Fruit fly (Drosophila melanogaster): Measurements from ENCODE around the gene CG32572.

The CG32572 gene

dm6 chrX:16691440-16691839 lies 29.5 kb upstream of the CG32572 start (continued):
- TF ChIP-seq Eip74EF (GFP tag; optimal IDR thresholded peaks at IDR 0.05), result peak in 1 of 2 experiments; percentile 84
- no peak for TF ChIP-seq Dfd (GFP tag; optimal IDR thresholded peaks at IDR 0.05)
- TF ChIP-seq CG15696 (tag; optimal IDR thresholded peaks at IDR 0.05), result peak; percentile 50
- TF ChIP-seq CG17912 (GFP tag; optimal IDR thresholded peaks at IDR 0.05), result no peak
- peak; percentile 84 for TF ChIP-seq gcm (GFP tag; optimal IDR thresholded peaks at IDR 0.05)
- peak; percentile 86 for TF ChIP-seq CoRest (tag; optimal IDR thresholded peaks at IDR 0.05)
- TF ChIP-seq CG5953 (GFP tag; IDR thresholded peaks at IDR 0.05), result peak; percentile 82
- TF ChIP-seq tll (GFP tag; optimal IDR thresholded peaks at IDR 0.05), result no peak
- peak; percentile 87 for TF ChIP-seq CG12391 (tag; optimal IDR thresholded peaks at IDR 0.05)
- TF ChIP-seq NC2β (GFP tag; optimal IDR thresholded peaks at IDR 0.05), result peak; percentile 85
- peak in 1 of 2 experiments; percentile 93 for TF ChIP-seq eve (GFP tag; optimal IDR thresholded peaks at IDR 0.05)
- peak; percentile 78 for TF ChIP-seq CG10267 (tag; optimal IDR thresholded peaks at IDR 0.05)
- TF ChIP-seq ac (GFP tag; optimal IDR thresholded peaks at IDR 0.05), result peak; percentile 38
- TF ChIP-seq CG31388 (GFP tag; optimal IDR thresholded peaks at IDR 0.05), result peak; percentile 63
- TF ChIP-seq Drgx (GFP tag; IDR thresholded peaks at IDR 0.05), result peak; percentile 90
- TF ChIP-seq sd (tag; optimal IDR thresholded peaks at IDR 0.05), result peak; percentile 69
- TF ChIP-seq ttk (GFP tag; IDR thresholded peaks at IDR 0.05), result peak; percentile 90
- TF ChIP-seq CG8765 (GFP tag; IDR thresholded peaks at IDR 0.05), result peak; percentile 54; the same call in 1 of the 2 replicates
- peak; percentile 87 for TF ChIP-seq CG4820 (GFP tag; optimal IDR thresholded peaks at IDR 0.05)
- TF ChIP-seq CG12071 (GFP tag; optimal IDR thresholded peaks at IDR 0.05), result peak; percentile 88
- TF ChIP-seq sqz (GFP tag; optimal IDR thresholded peaks at IDR 0.05), result peak; percentile 56
- TF ChIP-seq CG4360 (GFP tag; IDR thresholded peaks at IDR 0.05), result peak; percentile 68
- peak; percentile 87 for TF ChIP-seq otp (GFP tag; IDR thresholded peaks at IDR 0.05)
- TF ChIP-seq pita (GFP tag; optimal IDR thresholded peaks at IDR 0.05), result no peak
- TF ChIP-seq dan (GFP tag; IDR thresholded peaks at IDR 0.05), result peak; percentile 43; the same call in 1 of the 2 replicates
- peak; percentile 83 for TF ChIP-seq CG30403 (GFP tag; optimal IDR thresholded peaks at IDR 0.05)
- peak; percentile 90 for TF ChIP-seq CG8388 (GFP tag; optimal IDR thresholded peaks at IDR 0.05)
- TF ChIP-seq CG13287 (GFP tag; IDR thresholded peaks at IDR 0.05; ENCODE audit: partially characterized antibody), result no peak
- peak; percentile 73 for TF ChIP-seq maf-S (GFP tag; optimal IDR thresholded peaks at IDR 0.05)
- TF ChIP-seq tna (GFP tag; IDR thresholded peaks at IDR 0.05; ENCODE audit: partially characterized antibody), result no peak
- TF ChIP-seq CG13894 (tag; optimal IDR thresholded peaks at IDR 0.05), result no peak
- peak; percentile 63 for TF ChIP-seq slou (GFP tag; optimal IDR thresholded peaks at IDR 0.05)
- peak; percentile 66 for TF ChIP-seq Dip3 (GFP tag; optimal IDR thresholded peaks at IDR 0.05)
- TF ChIP-seq sug (tag; optimal IDR thresholded peaks at IDR 0.05), result peak; percentile 51
- no peak for TF ChIP-seq unc-4 (GFP tag; IDR thresholded peaks at IDR 0.05; ENCODE audit: partially characterized antibody)
- peak; percentile 75 for TF ChIP-seq CG1792 (GFP tag; optimal IDR thresholded peaks at IDR 0.05)
- peak; percentile 72; the same call in 1 of the 2 replicates for TF ChIP-seq klu (GFP tag; IDR thresholded peaks at IDR 0.05)
- no peak for TF ChIP-seq lov (optimal IDR thresholded peaks at IDR 0.05)
- TF ChIP-seq lov (GFP tag; IDR thresholded peaks at IDR 0.05), result peak; percentile 92
- peak; percentile 76 for TF ChIP-seq Abd-B (GFP tag; optimal IDR thresholded peaks at IDR 0.05)
- peak; percentile 67 for TF ChIP-seq CG12104 (GFP tag; optimal IDR thresholded peaks at IDR 0.05)
- TF ChIP-seq odd (GFP tag; optimal IDR thresholded peaks at IDR 0.05), result peak; percentile 62
- no peak for TF ChIP-seq CG16813 (GFP tag; IDR thresholded peaks at IDR 0.05; ENCODE audit: partially characterized antibody)
- no peak for TF ChIP-seq Kr (GFP tag; optimal IDR thresholded peaks at IDR 0.05)
- peak; percentile 80 to 85 for TF ChIP-seq Pdp1 (GFP tag; optimal IDR thresholded peaks at IDR 0.05)
- peak; percentile 80 for TF ChIP-seq CG13123 (GFP tag; optimal IDR thresholded peaks at IDR 0.05)
- peak; percentile 65 for TF ChIP-seq CG9215 (GFP tag; IDR thresholded peaks at IDR 0.05)
- peak; percentile 66; the same call in 1 of the 2 replicates for TF ChIP-seq Atf6 (GFP tag; IDR thresholded peaks at IDR 0.05)
- TF ChIP-seq Sox100B (GFP tag; optimal IDR thresholded peaks at IDR 0.05), result peak; percentile 80
- TF ChIP-seq Hmr (GFP tag; optimal IDR thresholded peaks at IDR 0.05), result peak; percentile 61
